Fruit fly (Drosophila melanogaster) whole organism, embryonic: Measurements from ENCODE around the gene CG14370.
A peak's percentile ranks its signal among the peaks of the same experiment; 100 is the strongest.

Experiments used
- ATbp ChIP-seq: fragments of 200-800 bp; sonication (Bioruptor generic); optimal IDR thresholded peaks from 2 replicates; lab custom pipeline; 2017; ENCODE audit warnings: missing biosample characterization, mild to moderate bottlenecking, missing genetic modification characterization, missing genetic modification reagents
- Asciz ChIP-seq: fragments of 200-800 bp; sonication (Bioruptor generic); optimal IDR thresholded peaks from 2 replicates; lab custom pipeline; 2017; ENCODE audit warnings: missing biosample characterization, mild to moderate bottlenecking, missing genetic modification characterization, missing genetic modification reagents
- Blimp-1 ChIP-seq: fragments of 200-800 bp; sonication (Bioruptor generic); optimal IDR thresholded peaks from 3 replicates; lab custom pipeline; 2018; ENCODE audit warnings: missing biosample characterization, missing genetic modification characterization, mild to moderate bottlenecking, moderate library complexity, missing genetic modification reagents
- CG1024 ChIP-seq: fragments of 200-800 bp; sonication (Bioruptor generic); IDR thresholded peaks from 2 replicates; pipeline ENCODE4 v1.3.6; 2022; ENCODE audit warnings: missing biosample characterization, missing genetic modification characterization
- CG10267 ChIP-seq: fragments of 200-800 bp; sonication (Bioruptor generic); optimal IDR thresholded peaks from 2 replicates; lab custom pipeline; 2018; ENCODE audit warnings: missing biosample characterization, mild to moderate bottlenecking, missing genetic modification characterization, moderate library complexity
- CG10979 ChIP-seq: fragments of 200-800 bp; sonication (Bioruptor generic); optimal IDR thresholded peaks from 2 replicates; lab custom pipeline; 2018; ENCODE audit warnings: missing biosample characterization, mild to moderate bottlenecking, missing genetic modification characterization, moderate library complexity
- CG11456 ChIP-seq: fragments of 200-800 bp; sonication (Bioruptor generic); IDR thresholded peaks from 3 replicates; pipeline ENCODE4 v1.3.6; 2022; ENCODE audit warnings: missing biosample characterization, missing genetic modification characterization
- CG13296 ChIP-seq: fragments of 200-800 bp; sonication (Bioruptor generic); optimal IDR thresholded peaks from 3 replicates; lab custom pipeline; 2018; ENCODE audit warnings: missing biosample characterization, mild to moderate bottlenecking, missing genetic modification characterization
- CG13894 ChIP-seq: fragments of 200-800 bp; sonication (Bioruptor generic); optimal IDR thresholded peaks from 3 replicates; lab custom pipeline; 2018; ENCODE audit warnings: missing biosample characterization, mild to moderate bottlenecking, missing genetic modification characterization, moderate library complexity
- CG15601 ChIP-seq: fragments of 200-800 bp; sonication (Bioruptor generic); optimal IDR thresholded peaks from 3 replicates; lab custom pipeline; 2019; ENCODE audit warnings: missing biosample characterization, mild to moderate bottlenecking, missing genetic modification characterization, moderate library complexity
- CG17359 ChIP-seq: fragments of 200-800 bp; sonication (Bioruptor generic); optimal IDR thresholded peaks from 3 replicates; lab custom pipeline; 2018; ENCODE audit warnings: missing biosample characterization, mild to moderate bottlenecking, missing genetic modification characterization, moderate library complexity
- CG17361 ChIP-seq: fragments of 200-800 bp; sonication (Bioruptor generic); IDR thresholded peaks from 3 replicates; pipeline ENCODE4 v1.3.6; 2022; ENCODE audit warnings: missing biosample characterization, missing genetic modification characterization
- CG17829 ChIP-seq: fragments of 200-800 bp; optimal IDR thresholded peaks from 2 replicates; lab custom pipeline; 2019; ENCODE audit warnings: missing biosample characterization, mild to moderate bottlenecking, missing genetic modification characterization, moderate library complexity
- CG18262 ChIP-seq: fragments of 200-800 bp; optimal IDR thresholded peaks from 3 replicates; lab custom pipeline; 2019; ENCODE audit warnings: missing biosample characterization, mild to moderate bottlenecking, missing genetic modification characterization, moderate library complexity
- CG2199 ChIP-seq: fragments of 200-800 bp; sonication (Bioruptor generic); IDR thresholded peaks from 3 replicates; pipeline ENCODE4 v1.3.6; 2022; ENCODE audit warnings: missing biosample characterization, missing genetic modification characterization
- CG2712 ChIP-seq: fragments of 200-800 bp; optimal IDR thresholded peaks from 3 replicates; lab custom pipeline; 2019; ENCODE audit warnings: missing biosample characterization, mild to moderate bottlenecking, missing genetic modification characterization, moderate library complexity
- CG31441 ChIP-seq: fragments of 200-800 bp; sonication (Bioruptor generic); IDR thresholded peaks from 2 replicates; pipeline ENCODE4 v1.3.6; 2022; ENCODE audit warnings: missing biosample characterization, missing genetic modification characterization
- CG3407 ChIP-seq: fragments of 200-800 bp; sonication (Bioruptor generic); optimal IDR thresholded peaks from 2 replicates; lab custom pipeline; 2018; ENCODE audit warnings: missing biosample characterization, mild to moderate bottlenecking, missing genetic modification characterization
- CG42726 ChIP-seq: fragments of 200-800 bp; sonication (Bioruptor generic); IDR thresholded peaks from 2 replicates; pipeline ENCODE4 v1.3.6; 2022; ENCODE audit warnings: missing biosample characterization, missing genetic modification characterization; ENCODE audit not compliant: partially characterized antibody
- CG4820 ChIP-seq: fragments of 200-800 bp; sonication (Bioruptor generic); optimal IDR thresholded peaks from 3 replicates; lab custom pipeline; 2016; ENCODE audit warnings: missing biosample characterization, missing genetic modification characterization
- CG6254 ChIP-seq: fragments of 200-800 bp; sonication (Bioruptor generic); optimal IDR thresholded peaks from 3 replicates; lab custom pipeline; 2017; ENCODE audit warnings: mild to moderate bottlenecking, missing biosample characterization, missing genetic modification reagents, missing genetic modification characterization
- CG6854 ChIP-seq: fragments of 200-800 bp; sonication (Bioruptor generic); optimal IDR thresholded peaks from 3 replicates; lab custom pipeline; 2017; ENCODE audit warnings: missing biosample characterization, mild to moderate bottlenecking, missing genetic modification characterization
- CG7839 ChIP-seq: fragments of 200-800 bp; sonication (Bioruptor generic); optimal IDR thresholded peaks from 3 replicates; lab custom pipeline; 2018; ENCODE audit warnings: missing biosample characterization, mild to moderate bottlenecking, missing genetic modification characterization, moderate library complexity
- CG8924 ChIP-seq: fragments of 200-800 bp; optimal IDR thresholded peaks from 3 replicates; lab custom pipeline; 2019; ENCODE audit warnings: missing biosample characterization, mild to moderate bottlenecking, missing genetic modification characterization, moderate library complexity
- CoRest ChIP-seq: fragments of 200-800 bp; sonication (Bioruptor generic); optimal IDR thresholded peaks from 3 replicates; lab custom pipeline; 2018; ENCODE audit warnings: missing biosample characterization, mild to moderate bottlenecking, missing genetic modification characterization, moderate library complexity
- D ChIP-seq, 2 experiments: fragments of 200-800 bp in 1 of 2; fragments of >200 bp in 1 of 2; sonication (Bioruptor generic) in 1 of 2; optimal IDR thresholded peaks; 2 replicates in 1 of 2; 3 replicates in 1 of 2; lab custom pipeline; 2017; ENCODE audit warnings: mild to moderate bottlenecking in 1 of 2, missing biosample characterization in 1 of 2, missing genetic modification characterization in 1 of 2, missing genetic modification reagents in 1 of 2
- D19A ChIP-seq: fragments of 200-800 bp; optimal IDR thresholded peaks from 3 replicates; lab custom pipeline; 2019; ENCODE audit warnings: missing biosample characterization, mild to moderate bottlenecking, missing genetic modification characterization, moderate library complexity
- Dll ChIP-seq: fragments of 200-800 bp; sonication (Bioruptor generic); IDR thresholded peaks from 4 replicates; pipeline ENCODE4 v1.3.6; 2022; ENCODE audit warnings: missing biosample characterization, missing genetic modification characterization; ENCODE audit not compliant: partially characterized antibody
- H2.0 ChIP-seq: fragments of 200-800 bp; sonication (Bioruptor generic); IDR thresholded peaks from 2 replicates; pipeline ENCODE4 v1.3.6; 2022; ENCODE audit warnings: missing biosample characterization, missing genetic modification characterization
- HLH3B ChIP-seq: fragments of 200-800 bp; sonication (Bioruptor generic); IDR thresholded peaks from 2 replicates; pipeline ENCODE4 v1.3.6; 2022; ENCODE audit warnings: missing biosample characterization, missing genetic modification characterization
- Hr39 ChIP-seq: fragments of >200 bp; optimal IDR thresholded peaks from 2 replicates; lab custom pipeline; 2017
- Hr51 ChIP-seq, 2 experiments: fragments of 200-800 bp; sonication (Bioruptor generic); optimal IDR thresholded peaks; 2 replicates in 1 of 2; 3 replicates in 1 of 2; lab custom pipeline; 2016 to 2018; ENCODE audit warnings: missing biosample characterization in 2 of 2, missing genetic modification characterization in 2 of 2, mild to moderate bottlenecking in 1 of 2, moderate library complexity in 1 of 2
- Mes4 ChIP-seq: fragments of 200-800 bp; sonication (Bioruptor generic); optimal IDR thresholded peaks from 2 replicates; lab custom pipeline; 2016; ENCODE audit warnings: missing biosample characterization, missing genetic modification characterization
- PHDP ChIP-seq: fragments of 200-800 bp; sonication (Bioruptor generic); optimal IDR thresholded peaks from 3 replicates; lab custom pipeline; 2018; ENCODE audit warnings: missing biosample characterization, mild to moderate bottlenecking, missing genetic modification characterization, moderate library complexity
- Ptx1 ChIP-seq: fragments of 200-800 bp; sonication (Bioruptor generic); IDR thresholded peaks from 2 replicates; pipeline ENCODE4 v1.3.6; 2022; ENCODE audit warnings: missing biosample characterization, missing genetic modification characterization
- YL-1 ChIP-seq: fragments of 200-800 bp; sonication (Bioruptor generic); optimal IDR thresholded peaks from 3 replicates; lab custom pipeline; 2017; ENCODE audit warnings: missing biosample characterization, mild to moderate bottlenecking, missing genetic modification characterization
- bsh ChIP-seq, 2 experiments: fragments of 200-800 bp; sonication (Bioruptor generic); optimal IDR thresholded peaks; 2 replicates each; lab custom pipeline; 2017 to 2018; ENCODE audit warnings: mild to moderate bottlenecking in 2 of 2, missing biosample characterization in 2 of 2, missing genetic modification characterization in 2 of 2, moderate library complexity in 1 of 2
- chinmo ChIP-seq: fragments of 200-800 bp; sonication (Bioruptor generic); IDR thresholded peaks from 4 replicates; pipeline ENCODE4 v1.3.6; 2022; ENCODE audit warnings: missing biosample characterization, missing genetic modification characterization; ENCODE audit not compliant: partially characterized antibody
- dmrt99B ChIP-seq: fragments of 200-800 bp; sonication (Bioruptor generic); optimal IDR thresholded peaks from 2 replicates; lab custom pipeline; 2018; ENCODE audit warnings: missing biosample characterization, mild to moderate bottlenecking, missing genetic modification characterization, moderate library complexity
- gem ChIP-seq: fragments of 200-800 bp; sonication (Bioruptor generic); optimal IDR thresholded peaks from 2 replicates; lab custom pipeline; 2019; ENCODE audit warnings: missing biosample characterization, mild to moderate bottlenecking, missing genetic modification characterization, moderate library complexity
- lola ChIP-seq, 3 experiments: fragments of >200 bp in 2 of 3; fragments of 200-800 bp in 1 of 3; sonication (Bioruptor generic) in 1 of 3; optimal IDR thresholded peaks; 2 replicates each; lab custom pipeline; 2017 to 2019; ENCODE audit warnings: missing biosample characterization in 3 of 3, missing genetic modification characterization in 3 of 3, mild to moderate bottlenecking in 1 of 3, moderate library complexity in 1 of 3
- nmo ChIP-seq: fragments of 200-800 bp; sonication (Bioruptor generic); optimal IDR thresholded peaks from 2 replicates; lab custom pipeline; 2018; ENCODE audit warnings: missing biosample characterization, mild to moderate bottlenecking, missing genetic modification characterization, moderate library complexity
- peb ChIP-seq: fragments of 200-800 bp; sonication (Bioruptor generic); IDR thresholded peaks from 2 replicates; pipeline ENCODE4 v1.3.6; 2022; ENCODE audit warnings: missing biosample characterization, missing genetic modification characterization
- phol ChIP-seq: fragments of 200-800 bp; sonication (Bioruptor generic); optimal IDR thresholded peaks from 3 replicates; lab custom pipeline; 2018; ENCODE audit warnings: missing biosample characterization, mild to moderate bottlenecking, missing genetic modification characterization, moderate library complexity
- sens ChIP-seq: fragments of 200-800 bp; sonication (Bioruptor generic); peaks from one replicate; lab custom pipeline; 2016; ENCODE audit warnings: missing biosample characterization, missing genetic modification characterization
- unpg ChIP-seq: fragments of 200-800 bp; sonication (Bioruptor generic); optimal IDR thresholded peaks from 3 replicates; lab custom pipeline; 2018; ENCODE audit warnings: missing biosample characterization, mild to moderate bottlenecking, missing genetic modification characterization, moderate library complexity

Gene CG14370

dm6 chr3R:13547729-13548440, 39.9 kb upstream of the CG14370 start:
- peak in 1 of 2 experiments; percentile 11 for TF ChIP-seq bsh (GFP tag; optimal IDR thresholded peaks at IDR 0.05; lab: Kevin White, UChicago)
- TF ChIP-seq CG10979 (tag; lab: Kevin White, UChicago), result peak; percentile 67
- peak; percentile 7 for TF ChIP-seq CoRest (tag; lab: Kevin White, UChicago)
- TF ChIP-seq Blimp-1 (GFP tag; lab: Kevin White, UChicago), result peak; percentile 53
- TF ChIP-seq PHDP (tag; lab: Kevin White, UChicago), result peak; percentile 38
- TF ChIP-seq chinmo, result 0 out of 4 replicates have a peak, but pooled peaks have one; percentile 58
- peak; percentile 46 for TF ChIP-seq dmrt99B
- TF ChIP-seq CG6854 (GFP tag; lab: Kevin White, UChicago), result no peak
- TF ChIP-seq H2.0 (GFP tag; lab: Robert Waterston, UW), result 0 out of 2 replicates have a peak, but pooled peaks have one; percentile 3
- peak; percentile 70; the same call in 1 of the 3 replicates for TF ChIP-seq CG2199 (GFP tag; lab: Robert Waterston, UW)
- no peak for TF ChIP-seq YL-1 (GFP tag; lab: Kevin White, UChicago)
- TF ChIP-seq gem, result peak; percentile 73
- TF ChIP-seq sens, result peak; percentile 14
- peak; percentile 66 for TF ChIP-seq nmo (GFP tag; lab: Kevin White, UChicago)
- TF ChIP-seq CG7839 (tag; lab: Kevin White, UChicago), result peak; percentile 50
- 0 out of 3 replicates have a peak, but pooled peaks have one; percentile 46 for TF ChIP-seq CG11456
- TF ChIP-seq Hr51 (GFP tag; optimal IDR thresholded peaks at IDR 0.05; lab: Kevin White, UChicago), result peak in 1 of 2 experiments; percentile 36
- peak; percentile 24 for TF ChIP-seq Asciz (GFP tag; lab: Kevin White, UChicago)
- TF ChIP-seq D19A (tag; lab: Kevin White, UChicago), result peak; percentile 51
- peak; percentile 21 for TF ChIP-seq CG10267
- TF ChIP-seq CG3407, result peak; percentile 33
- no peak for TF ChIP-seq CG1024
- TF ChIP-seq CG6254 (GFP tag; lab: Kevin White, UChicago), result peak; percentile 31
- no peak for TF ChIP-seq peb (GFP tag; lab: Robert Waterston, UW)
- TF ChIP-seq HLH3B (GFP tag; lab: Robert Waterston, UW), result 0 out of 2 replicates have a peak, but pooled peaks have one; percentile 18
- TF ChIP-seq Hr39 (lab: Kevin White, UChicago), result no peak
- TF ChIP-seq CG17359 (tag; lab: Kevin White, UChicago), result peak; percentile 33
- TF ChIP-seq unpg (GFP tag; lab: Kevin White, UChicago), result peak; percentile 28
- no peak for TF ChIP-seq Mes4 (GFP tag; lab: Kevin White, UChicago)
- TF ChIP-seq CG17361 (GFP tag; lab: Robert Waterston, UW), result peak; percentile 75; the same call in 2 of the 3 replicates
- no peak for TF ChIP-seq CG4820 (GFP tag; lab: Kevin White, UChicago)
- no peak for TF ChIP-seq Dll (GFP tag; lab: Robert Waterston, UW)
- peak; percentile 45 for TF ChIP-seq CG17829 (tag; lab: Kevin White, UChicago)
- no peak for TF ChIP-seq CG13296 (GFP tag; lab: Kevin White, UChicago)
- TF ChIP-seq CG18262, result peak; percentile 76
- TF ChIP-seq CG2712 (tag; lab: Kevin White, UChicago), result peak; percentile 70
- peak; percentile 23 for TF ChIP-seq ATbp (GFP tag; lab: Kevin White, UChicago)
- TF ChIP-seq CG31441, result peak; percentile 68
- no peak for TF ChIP-seq Ptx1 (GFP tag; lab: Robert Waterston, UW)
- peak; percentile 9 for TF ChIP-seq CG15601 (tag; lab: Kevin White, UChicago)
- TF ChIP-seq CG42726 (GFP tag; lab: Robert Waterston, UW), result no peak
- peak in 1 of 3 experiments; percentile 18 for TF ChIP-seq lola (GFP tag; optimal IDR thresholded peaks at IDR 0.05; lab: Kevin White, UChicago)
- TF ChIP-seq D (optimal IDR thresholded peaks at IDR 0.05; lab: Kevin White, UChicago), result no peak
- peak; percentile 50 for TF ChIP-seq D (GFP tag; optimal IDR thresholded peaks at IDR 0.05; lab: Kevin White, UChicago)
- TF ChIP-seq phol (tag; lab: Kevin White, UChicago), result peak; percentile 60
- TF ChIP-seq CG8924 (tag; lab: Kevin White, UChicago), result peak; percentile 32
- peak; percentile 69 for TF ChIP-seq CG13894 (tag; lab: Kevin White, UChicago)
